Worm (Caenorhabditis elegans): Measurements from ENCODE around the gene cpg-2.

- TF ChIP-seq ztf-11 (tag; optimal IDR thresholded peaks at IDR 0.05) (no peak), elt-3 (tag; optimal IDR thresholded peaks at IDR 0.05) (no peak), nhr-76 (tag; optimal IDR thresholded peaks at IDR 0.05) (no peak), ces-1 (GFP tag; optimal IDR thresholded peaks at IDR 0.05) (no peak), lin-32 (GFP tag; optimal IDR thresholded peaks at IDR 0.05) (no peak), lin-13 (tag; optimal IDR thresholded peaks at IDR 0.05) (no peak), pha-4 (tag; optimal IDR thresholded peaks at IDR 0.05) (no peak)
Observed at ce11 chrIII:7150162-7150561, 46.4 kb upstream of the cpg-2 start.

All from whole organism, mixed stage, embryonic.